Worm (Caenorhabditis elegans): ENCODE measurements around the gene toc-1.

Gene toc-1

DNA sequence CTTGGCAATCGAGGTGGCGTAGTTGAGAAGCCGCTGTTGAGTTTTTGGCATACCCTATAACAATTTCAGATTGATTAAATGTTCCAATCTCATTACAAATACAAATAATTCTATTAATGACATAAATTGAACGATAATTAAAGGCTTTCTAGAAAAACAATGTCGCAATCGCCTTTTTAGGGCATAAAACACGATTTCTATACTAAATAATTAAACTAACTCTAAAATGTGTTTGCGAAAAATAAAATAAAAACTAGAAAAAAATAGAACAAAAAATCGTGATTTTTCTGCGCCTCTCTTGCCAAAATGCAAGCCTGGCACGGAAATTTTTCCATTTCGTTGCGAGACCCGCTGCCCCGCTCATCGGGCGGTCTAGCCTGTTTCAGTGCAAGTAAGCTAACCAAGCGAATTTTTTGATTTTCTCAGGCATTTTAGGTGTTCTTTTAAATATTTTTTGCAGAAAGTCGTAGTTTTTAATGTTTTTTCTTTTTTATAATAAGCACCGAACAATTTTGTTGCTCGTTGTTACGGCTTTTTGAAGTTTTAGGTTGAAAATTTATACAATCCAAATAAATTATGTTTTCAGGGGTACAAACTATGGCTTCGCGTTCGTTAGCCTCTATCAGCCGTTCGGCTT lies 47.1 kb upstream of the toc-1 start, which contains the start of the genes C34E10.12, C34E10.10 and atp-2 (continued):
- peak; percentile 70 for TF ChIP-seq aly-2 (tag; optimal IDR thresholded peaks at IDR 0.05)
- TF ChIP-seq nhr-237 (tag; optimal IDR thresholded peaks at IDR 0.05), result peak; percentile 67
- no peak for TF ChIP-seq ama-1 (optimal IDR thresholded peaks at IDR 0.05)
- peak; percentile 87 for TF ChIP-seq nhr-19 (GFP tag; conservative IDR thresholded peaks at IDR 0.05)
- TF ChIP-seq fkh-4 (tag; optimal IDR thresholded peaks at IDR 0.05; ENCODE audit: borderline replicate concordance), result no peak
- TF ChIP-seq ets-5 (GFP tag; IDR thresholded peaks at IDR 0.05), result no peak
- peak; percentile 2 for TF ChIP-seq lin-39 (tag; optimal IDR thresholded peaks at IDR 0.05)
- TF ChIP-seq lin-13 (GFP tag; optimal IDR thresholded peaks at IDR 0.05), result peak; percentile 84
- TF ChIP-seq snu-23 (GFP tag; optimal IDR thresholded peaks at IDR 0.05), result peak; percentile 95
- peak; percentile 84 for TF ChIP-seq unc-86 (tag; optimal IDR thresholded peaks at IDR 0.05)
- TF ChIP-seq snpc-4 (tag; optimal IDR thresholded peaks at IDR 0.05), result peak; percentile 46
- peak; percentile 85 for TF ChIP-seq nhr-90 (tag; optimal IDR thresholded peaks at IDR 0.05; ENCODE audit: poor library complexity)
- no peak for TF ChIP-seq alr-1 (tag; optimal IDR thresholded peaks at IDR 0.05; ENCODE audit: borderline replicate concordance)
- TF ChIP-seq vab-15 (tag; optimal IDR thresholded peaks at IDR 0.05), result no peak
- no peak for TF ChIP-seq nhr-28 (tag; optimal IDR thresholded peaks at IDR 0.05)
- peak; percentile 90 for TF ChIP-seq isw-1 (GFP tag; IDR thresholded peaks at IDR 0.05)
- peak; percentile 48 for TF ChIP-seq ceh-88 (GFP tag; IDR thresholded peaks at IDR 0.05)
- TF ChIP-seq xbp-1 (tag; optimal IDR thresholded peaks at IDR 0.05), result peak; percentile 88
- TF ChIP-seq hlh-4 (tag; optimal IDR thresholded peaks at IDR 0.05), result no peak
- TF ChIP-seq pax-3 (tag; optimal IDR thresholded peaks at IDR 0.05), result peak; percentile 63
- TF ChIP-seq tlp-1 (tag; optimal IDR thresholded peaks at IDR 0.05), result no peak
- peak; percentile 86 to 90 for TF ChIP-seq lin-35 (GFP tag; optimal IDR thresholded peaks at IDR 0.05)
- no peak for TF ChIP-seq hlh-17 (GFP tag; optimal IDR thresholded peaks at IDR 0.05; ENCODE audit: borderline replicate concordance)
- TF ChIP-seq lin-15B (tag; optimal IDR thresholded peaks at IDR 0.05), result peak; percentile 88
- TF ChIP-seq pqm-1 (tag; optimal IDR thresholded peaks at IDR 0.05), result no peak
- TF ChIP-seq nhr-47 (tag; optimal IDR thresholded peaks at IDR 0.05), result peak; percentile 89
- TF ChIP-seq unc-130 (tag; optimal IDR thresholded peaks at IDR 0.05), result peak; percentile 87
- TF ChIP-seq lin-14 (GFP tag; optimal IDR thresholded peaks at IDR 0.05), result peak; percentile 90
- peak; percentile 61 for TF ChIP-seq C04F5.9 (tag; optimal IDR thresholded peaks at IDR 0.05)
- peak; percentile 72 for TF ChIP-seq dsc-1 (tag; optimal IDR thresholded peaks at IDR 0.05)
- TF ChIP-seq jun-1 (tag; optimal IDR thresholded peaks at IDR 0.05), result peak; percentile 73
- peak; percentile 68 for TF ChIP-seq egl-13 (tag; optimal IDR thresholded peaks at IDR 0.05)
- peak; percentile 93 for TF ChIP-seq nhr-71 (tag; optimal IDR thresholded peaks at IDR 0.05)
- TF ChIP-seq tbx-2 (tag; optimal IDR thresholded peaks at IDR 0.05), result peak; percentile 79
- TF ChIP-seq nhr-11 (tag; optimal IDR thresholded peaks at IDR 0.05), result peak; percentile 27
- no peak for TF ChIP-seq ztf-4 (tag; optimal IDR thresholded peaks at IDR 0.05)
- TF ChIP-seq ceh-63 (GFP tag; optimal IDR thresholded peaks at IDR 0.05), result no peak
- peak; percentile 80 for TF ChIP-seq lir-3 (tag; optimal IDR thresholded peaks at IDR 0.05; ENCODE audit: poor library complexity)
- no peak for TF ChIP-seq elt-2 (tag; optimal IDR thresholded peaks at IDR 0.05)
- TF ChIP-seq mef-2 (tag; optimal IDR thresholded peaks at IDR 0.05), result peak; percentile 76
- no peak for TF ChIP-seq nhr-76 (tag; optimal IDR thresholded peaks at IDR 0.05)
- TF ChIP-seq swsn-7 (tag; optimal IDR thresholded peaks at IDR 0.05), result peak; percentile 88
- peak; percentile 90 to 94 for TF ChIP-seq lsy-2 (tag; optimal IDR thresholded peaks at IDR 0.05)
- TF ChIP-seq mab-9 (GFP tag; IDR thresholded peaks at IDR 0.05), result peak; percentile 38; the same call in 1 of the 2 replicates
- no peak for TF ChIP-seq efl-3 (GFP tag; optimal IDR thresholded peaks at IDR 0.05)
- no peak for TF ChIP-seq unc-98 (GFP tag; IDR thresholded peaks at IDR 0.05)
- peak; percentile 52; the same call in 1 of the 2 replicates for TF ChIP-seq grh-1 (GFP tag; IDR thresholded peaks at IDR 0.05)
- peak; percentile 82 for TF ChIP-seq nhr-77 (tag; optimal IDR thresholded peaks at IDR 0.05)
- peak in 3 of 6 experiments; percentile 44 to 89 (median 77) for TF ChIP-seq elt-3 (tag; optimal IDR thresholded peaks at IDR 0.05)
- TF ChIP-seq unc-30 (tag; optimal IDR thresholded peaks at IDR 0.05), result no peak
- peak; percentile 99 for TF ChIP-seq C34B4.2 (tag; optimal IDR thresholded peaks at IDR 0.05)
- no peak for TF ChIP-seq nhr-12 (tag; optimal IDR thresholded peaks at IDR 0.05)

Measured in whole organism, L1 larva.